Worm (Caenorhabditis elegans) whole organism, L4 larva: Measurements from ENCODE around the gene C24D10.49.

Experiments
- F26F4.8 ChIP-seq: fragments of 200-800 bp; sonication (Bioruptor generic); conservative IDR thresholded peaks from 2 replicates; pipeline ENCODE4 v1.3.6; 2022; ENCODE audit warnings: missing genetic modification characterization, missing compliant biosample characterization
- Y5F2A.4 ChIP-seq: fragments of 200-800 bp; sonication (Bioruptor generic); optimal IDR thresholded peaks from 2 replicates; lab custom pipeline; 2018; ENCODE audit warnings: mild to moderate bottlenecking, missing genetic modification characterization, missing compliant biosample characterization
- aha-1 ChIP-seq: fragments of 150-350 bp; peaks from one replicate; lab custom pipeline; 2014; ENCODE audit warnings: missing biosample characterization, missing genetic modification characterization
- arid-1 ChIP-seq: fragments of 200-800 bp; sonication (Bioruptor generic); conservative IDR thresholded peaks from 2 replicates; pipeline ENCODE4 v1.3.6; 2022; ENCODE audit warnings: missing genetic modification reagents, missing genetic modification characterization, missing compliant biosample characterization
- ceh-28 ChIP-seq: fragments of 150-350 bp; optimal IDR thresholded peaks from 2 replicates; lab custom pipeline; 2014; ENCODE audit warnings: missing biosample characterization, missing genetic modification reagents, missing genetic modification characterization
- ceh-62 ChIP-seq: sonication (generic microtip); optimal IDR thresholded peaks from 2 replicates; lab custom pipeline; 2017; ENCODE audit warnings: missing biosample characterization, missing genetic modification characterization
- daf-12 ChIP-seq: fragments of 150-350 bp; optimal IDR thresholded peaks from 2 replicates; lab custom pipeline; 2014; ENCODE audit warnings: missing biosample characterization, missing genetic modification reagents, missing genetic modification characterization
- daf-19 ChIP-seq: fragments of 200-800 bp; sonication (Bioruptor generic); conservative IDR thresholded peaks from 2 replicates; pipeline ENCODE4 v1.3.6; 2022; ENCODE audit warnings: missing genetic modification characterization, missing compliant biosample characterization
- hmg-1.1 ChIP-seq: fragments of 200-800 bp; sonication (Bioruptor generic); IDR thresholded peaks from 2 replicates; pipeline ENCODE4 v1.3.6; 2022; ENCODE audit warnings: missing genetic modification reagents, missing genetic modification characterization, missing compliant biosample characterization
- lin-13 ChIP-seq: fragments of 150-350 bp; optimal IDR thresholded peaks from 2 replicates; lab custom pipeline; 2014; ENCODE audit warnings: missing biosample characterization, missing genetic modification reagents, missing genetic modification characterization
- mxl-2 ChIP-seq: fragments of 200-800 bp; sonication (Bioruptor generic); conservative IDR thresholded peaks from 2 replicates; pipeline ENCODE4 v1.3.6; 2022; ENCODE audit warnings: missing genetic modification reagents, missing genetic modification characterization, missing compliant biosample characterization
- nhr-102 ChIP-seq: sonication (generic microtip); optimal IDR thresholded peaks from 2 replicates; lab custom pipeline; 2016; ENCODE audit warnings: mild to moderate bottlenecking, missing genetic modification characterization, moderate library complexity, missing compliant biosample characterization
- nhr-11 ChIP-seq: fragments of 150-350 bp; optimal IDR thresholded peaks from 2 replicates; lab custom pipeline; 2014; ENCODE audit warnings: missing biosample characterization, missing genetic modification characterization
- nhr-28 ChIP-seq: fragments of 150-350 bp; optimal IDR thresholded peaks from 2 replicates; lab custom pipeline; 2014; ENCODE audit warnings: missing biosample characterization, missing genetic modification characterization
- nhr-48 ChIP-seq: sonication (generic microtip); optimal IDR thresholded peaks from 2 replicates; lab custom pipeline; 2016; ENCODE audit warnings: mild to moderate bottlenecking, missing genetic modification characterization, missing compliant biosample characterization
- nhr-6 ChIP-seq: fragments of 150-350 bp; optimal IDR thresholded peaks from 2 replicates; lab custom pipeline; 2014; ENCODE audit warnings: missing biosample characterization, missing genetic modification characterization
- pqm-1 ChIP-seq: sonication (generic microtip); optimal IDR thresholded peaks from 2 replicates; lab custom pipeline; 2017; ENCODE audit warnings: missing biosample characterization, missing genetic modification characterization
- saeg-2 ChIP-seq: fragments of 200-800 bp; sonication (Bioruptor generic); IDR thresholded peaks from 2 replicates; pipeline ENCODE4 v1.3.6; 2022; ENCODE audit warnings: missing genetic modification reagents, missing genetic modification characterization, missing compliant biosample characterization
- snpc-1.2 ChIP-seq: fragments of 200-800 bp; sonication (Bioruptor generic); IDR thresholded peaks from 2 replicates; pipeline ENCODE4 v1.3.6; 2022; ENCODE audit warnings: missing genetic modification reagents, missing genetic modification characterization, missing compliant biosample characterization
- ztf-11 ChIP-seq: fragments of 150-350 bp; optimal IDR thresholded peaks from 2 replicates; lab custom pipeline; 2014; ENCODE audit warnings: missing biosample characterization, missing genetic modification characterization

The C24D10.49 gene

ce11 chrIV:5109943-5110342 is 47.2 kb downstream of the C24D10.49 start (continued):
- TF ChIP-seq saeg-2 (no peak), ceh-28 (tag; lab: Kevin White, UChicago) (no peak), snpc-1.2 (GFP tag; lab: Robert Waterston, UW) (no peak), mxl-2 (GFP tag; lab: Robert Waterston, UW) (no peak), ztf-11 (tag; lab: Kevin White, UChicago) (no peak), ceh-62 (tag; lab: Kevin White, UChicago) (no peak)

ce11 chrIV:5108971-5109370 is 48.2 kb downstream of the C24D10.49 start:
- TF ChIP-seq nhr-102 (tag; lab: Kevin White, UChicago) (no peak), daf-12 (tag; lab: Kevin White, UChicago) (no peak), Y5F2A.4 (no peak), F26F4.8 (GFP tag; lab: Robert Waterston, UW) (no peak), nhr-48 (no peak), nhr-28 (no peak), nhr-11 (no peak), pqm-1 (tag; lab: Kevin White, UChicago) (no peak), nhr-6 (tag; lab: Kevin White, UChicago) (no peak), hmg-1.1 (GFP tag; lab: Robert Waterston, UW) (no peak), aha-1 (tag; lab: Kevin White, UChicago) (no peak), daf-19 (GFP tag; lab: Robert Waterston, UW) (no peak), lin-13 (GFP tag; lab: Kevin White, UChicago) (no peak), arid-1 (no peak)
